Fruit fly (Drosophila melanogaster): Measurements from ENCODE around the gene PGRP-LF.

The PGRP-LF gene

DNA sequence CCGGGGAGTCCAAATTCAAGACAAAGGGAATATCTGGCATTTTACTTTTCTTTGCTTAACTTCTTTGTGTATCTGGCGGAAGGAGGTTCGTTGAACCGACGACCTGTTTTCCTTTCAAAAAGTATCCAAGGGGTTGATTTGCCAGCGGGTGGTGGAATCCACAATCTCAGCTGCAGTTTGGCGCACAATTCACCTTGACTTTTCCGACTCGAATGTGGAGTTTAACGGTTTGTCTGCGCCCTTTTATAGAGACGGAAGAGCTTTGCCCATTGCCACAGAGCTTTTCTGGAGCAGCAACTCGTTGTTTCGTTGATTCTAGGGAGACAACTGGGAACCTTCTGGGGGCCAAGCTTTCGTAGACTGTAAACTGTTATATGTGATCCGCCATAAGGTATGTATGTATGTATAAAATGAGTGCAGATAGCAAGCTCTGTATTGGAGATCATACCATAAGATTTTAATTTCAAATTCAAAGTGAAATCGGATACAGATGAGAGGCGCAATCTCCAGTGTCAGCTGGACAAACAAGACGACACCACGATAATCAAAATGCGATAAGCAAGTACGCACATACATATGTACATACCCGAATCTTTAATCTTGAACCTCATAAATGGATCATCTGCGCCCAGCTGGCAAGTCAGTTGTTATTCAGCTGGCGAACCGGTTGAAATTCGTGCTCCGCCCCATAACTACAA lies 23.0 kb downstream of the PGRP-LF start, which contains the start of the genes Hsp67Bc, CG4456 and Hsp22:
TSS of gene Hsp67Bc (minus strand) at position 220 of the 698 bp plus-strand sequence.
TSS of gene CG4456 (plus strand) at position 445 of the 698 bp plus-strand sequence.
TSS of gene Hsp22 (plus strand) at position 654 of the 698 bp plus-strand sequence.
- no peak for TF ChIP-seq fd96Ca (GFP tag; IDR thresholded peaks at IDR 0.05)
- no peak for TF ChIP-seq gl (tag; optimal IDR thresholded peaks at IDR 0.05)
- TF ChIP-seq CG9948 (tag; optimal IDR thresholded peaks at IDR 0.05) = no peak
- no peak for TF ChIP-seq rn (GFP tag; IDR thresholded peaks at IDR 0.05)
- TF ChIP-seq Pif1A (GFP tag; optimal IDR thresholded peaks at IDR 0.05) = no peak
- TF ChIP-seq Snoo (tag; optimal IDR thresholded peaks at IDR 0.05) = no peak
- TF ChIP-seq Ets98B (GFP tag; IDR thresholded peaks at IDR 0.05) = no peak
- peak; percentile 27 for TF ChIP-seq Pif1B (GFP tag; optimal IDR thresholded peaks at IDR 0.05)
- TF ChIP-seq CG4496 (GFP tag; IDR thresholded peaks at IDR 0.05) = peak; percentile 59; the same call in 1 of the 3 replicates
- peak; percentile 91 for TF ChIP-seq EcR (GFP tag; optimal IDR thresholded peaks at IDR 0.05)
- TF ChIP-seq CG12605 (GFP tag; IDR thresholded peaks at IDR 0.05) = no peak
- no peak for TF ChIP-seq CG8301 (tag; optimal IDR thresholded peaks at IDR 0.05)
- no peak for TF ChIP-seq CG14655 (GFP tag; optimal IDR thresholded peaks at IDR 0.05)
- no peak for TF ChIP-seq CG34367 (tag; optimal IDR thresholded peaks at IDR 0.05)
- TF ChIP-seq CG15710 (tag; optimal IDR thresholded peaks at IDR 0.05) = no peak
- TF ChIP-seq CG10348 (GFP tag; IDR thresholded peaks at IDR 0.05) = no peak
- no peak for TF ChIP-seq CG8159 (tag; optimal IDR thresholded peaks at IDR 0.05)
- no peak for TF ChIP-seq CG13204 (GFP tag; optimal IDR thresholded peaks at IDR 0.05)
- TF ChIP-seq CG32121 (GFP tag; IDR thresholded peaks at IDR 0.05) = no peak
- TF ChIP-seq D1 (tag; optimal IDR thresholded peaks at IDR 0.05) = no peak
- no peak for TF ChIP-seq CG17806 (tag; optimal IDR thresholded peaks at IDR 0.05)

DNA sequence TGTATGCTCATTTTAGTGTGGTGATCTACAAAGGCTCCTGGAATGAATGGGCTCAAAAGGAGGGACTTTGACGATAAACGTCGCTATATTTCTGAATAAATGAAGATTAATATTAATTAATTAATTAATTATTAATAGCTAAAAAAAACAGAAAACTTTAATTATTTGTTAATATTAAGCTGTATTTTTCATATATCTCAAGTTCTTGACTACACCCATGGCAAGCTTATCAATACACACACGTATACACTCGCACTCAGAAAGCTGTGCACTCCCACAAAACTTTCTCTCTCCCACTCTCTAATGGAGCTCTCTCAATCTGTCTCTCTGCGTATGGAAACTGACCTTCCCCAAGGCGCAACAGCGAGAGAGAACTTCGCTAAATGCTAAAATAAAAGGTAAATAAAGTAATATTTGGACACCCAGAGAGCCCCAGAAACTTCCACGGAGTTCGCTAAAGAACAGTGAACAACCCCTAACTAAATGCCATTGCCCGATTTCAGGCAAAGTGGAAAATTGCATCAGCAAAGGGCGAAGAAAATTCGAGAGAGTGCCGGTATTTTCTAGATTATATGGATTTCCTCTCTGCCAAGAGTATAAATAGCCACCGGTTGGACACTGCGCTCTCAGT lies 24.1 kb downstream of the PGRP-LF start:
- TF ChIP-seq CG12605 (GFP tag; IDR thresholded peaks at IDR 0.05) (peak; percentile 81), D1 (tag; optimal IDR thresholded peaks at IDR 0.05) (no peak), CG15710 (tag; optimal IDR thresholded peaks at IDR 0.05) (peak; percentile 70), Pif1A (GFP tag; optimal IDR thresholded peaks at IDR 0.05) (peak; percentile 16), CG17806 (tag; optimal IDR thresholded peaks at IDR 0.05) (peak; percentile 74), Snoo (tag; optimal IDR thresholded peaks at IDR 0.05) (peak; percentile 67), EcR (GFP tag; optimal IDR thresholded peaks at IDR 0.05) (peak; percentile 90), rn (GFP tag; IDR thresholded peaks at IDR 0.05) (peak; percentile 64), CG10348 (GFP tag; IDR thresholded peaks at IDR 0.05) (peak; percentile 6; the same call in 1 of the 2 replicates), CG4496 (GFP tag; IDR thresholded peaks at IDR 0.05) (peak; percentile 93), CG32121 (GFP tag; IDR thresholded peaks at IDR 0.05) (peak; percentile 89), CG34367 (tag; optimal IDR thresholded peaks at IDR 0.05) (peak; percentile 44), CG8159 (tag; optimal IDR thresholded peaks at IDR 0.05) (peak; percentile 73), CG9948 (tag; optimal IDR thresholded peaks at IDR 0.05) (peak; percentile 67), gl (tag; optimal IDR thresholded peaks at IDR 0.05) (peak; percentile 19), Pif1B (GFP tag; optimal IDR thresholded peaks at IDR 0.05) (peak; percentile 73), fd96Ca (GFP tag; IDR thresholded peaks at IDR 0.05) (peak; percentile 82), Ets98B (GFP tag; IDR thresholded peaks at IDR 0.05) (peak; percentile 88), CG8301 (tag; optimal IDR thresholded peaks at IDR 0.05) (peak; percentile 70), CG14655 (GFP tag; optimal IDR thresholded peaks at IDR 0.05) (peak; percentile 84), CG13204 (GFP tag; optimal IDR thresholded peaks at IDR 0.05) (no peak)

DNA sequence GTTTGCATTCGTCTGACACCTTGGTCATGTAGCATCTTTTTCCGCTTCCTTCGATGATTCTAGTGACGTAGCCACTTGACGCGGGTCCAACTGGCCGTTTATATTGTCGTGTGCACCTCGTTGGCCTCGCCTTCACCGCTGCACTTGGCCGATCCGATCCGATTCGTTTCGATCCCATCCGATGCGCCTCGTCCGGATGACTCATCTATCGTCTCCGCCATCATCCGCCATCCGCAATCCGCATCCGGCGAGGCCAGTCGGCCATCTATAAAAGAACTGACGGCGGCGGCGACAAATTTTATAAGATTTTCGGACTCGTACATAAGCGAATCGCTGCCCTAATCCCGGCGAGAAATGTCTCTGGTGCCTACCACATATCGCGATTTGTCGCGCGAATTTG lies 25.7 kb downstream of the PGRP-LF start, which contains the start of gene CG4461:
TSS of gene CG4461 (plus strand) at position 301 of the 400 bp plus-strand sequence.
- TF ChIP-seq CG34367 (tag; optimal IDR thresholded peaks at IDR 0.05) = no peak
- no peak for TF ChIP-seq Ets98B (GFP tag; IDR thresholded peaks at IDR 0.05)
- TF ChIP-seq CG13204 (GFP tag; optimal IDR thresholded peaks at IDR 0.05) = no peak
- TF ChIP-seq CG32121 (GFP tag; IDR thresholded peaks at IDR 0.05) = no peak
- TF ChIP-seq EcR (GFP tag; optimal IDR thresholded peaks at IDR 0.05) = no peak
- no peak for TF ChIP-seq CG12605 (GFP tag; IDR thresholded peaks at IDR 0.05)
- no peak for TF ChIP-seq CG8159 (tag; optimal IDR thresholded peaks at IDR 0.05)

DNA sequence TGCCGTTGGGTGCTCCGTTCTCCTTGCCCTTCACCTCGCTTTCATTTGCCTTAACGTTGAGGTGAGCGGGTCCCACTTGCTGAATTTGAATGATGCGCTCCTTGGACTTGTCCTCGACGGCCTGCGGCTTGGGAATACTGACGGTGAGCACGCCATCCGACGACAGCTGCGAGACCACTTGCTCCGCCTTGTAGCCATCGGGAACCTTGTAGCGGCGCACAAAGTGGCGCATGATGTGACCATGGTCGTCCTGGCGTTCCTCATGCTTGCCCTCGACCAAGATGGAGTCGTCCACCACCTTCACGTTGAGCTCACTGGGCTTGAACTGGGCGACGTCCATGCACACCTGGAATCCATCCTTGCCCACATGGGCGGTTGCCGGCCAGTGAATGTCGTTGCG lies 27.2 kb downstream of the PGRP-LF start:
- TF ChIP-seq EcR (GFP tag; optimal IDR thresholded peaks at IDR 0.05) = no peak
- no peak for TF ChIP-seq CG9948 (tag; optimal IDR thresholded peaks at IDR 0.05)
- no peak for TF ChIP-seq CG34367 (tag; optimal IDR thresholded peaks at IDR 0.05)
- TF ChIP-seq CG15710 (tag; optimal IDR thresholded peaks at IDR 0.05) = no peak
- TF ChIP-seq D1 (tag; optimal IDR thresholded peaks at IDR 0.05) = no peak
- TF ChIP-seq rn (GFP tag; IDR thresholded peaks at IDR 0.05) = no peak
- TF ChIP-seq CG8159 (tag; optimal IDR thresholded peaks at IDR 0.05) = no peak
- no peak for TF ChIP-seq CG10348 (GFP tag; IDR thresholded peaks at IDR 0.05)
- TF ChIP-seq fd96Ca (GFP tag; IDR thresholded peaks at IDR 0.05) = no peak
- no peak for TF ChIP-seq CG14655 (GFP tag; optimal IDR thresholded peaks at IDR 0.05)

DNA sequence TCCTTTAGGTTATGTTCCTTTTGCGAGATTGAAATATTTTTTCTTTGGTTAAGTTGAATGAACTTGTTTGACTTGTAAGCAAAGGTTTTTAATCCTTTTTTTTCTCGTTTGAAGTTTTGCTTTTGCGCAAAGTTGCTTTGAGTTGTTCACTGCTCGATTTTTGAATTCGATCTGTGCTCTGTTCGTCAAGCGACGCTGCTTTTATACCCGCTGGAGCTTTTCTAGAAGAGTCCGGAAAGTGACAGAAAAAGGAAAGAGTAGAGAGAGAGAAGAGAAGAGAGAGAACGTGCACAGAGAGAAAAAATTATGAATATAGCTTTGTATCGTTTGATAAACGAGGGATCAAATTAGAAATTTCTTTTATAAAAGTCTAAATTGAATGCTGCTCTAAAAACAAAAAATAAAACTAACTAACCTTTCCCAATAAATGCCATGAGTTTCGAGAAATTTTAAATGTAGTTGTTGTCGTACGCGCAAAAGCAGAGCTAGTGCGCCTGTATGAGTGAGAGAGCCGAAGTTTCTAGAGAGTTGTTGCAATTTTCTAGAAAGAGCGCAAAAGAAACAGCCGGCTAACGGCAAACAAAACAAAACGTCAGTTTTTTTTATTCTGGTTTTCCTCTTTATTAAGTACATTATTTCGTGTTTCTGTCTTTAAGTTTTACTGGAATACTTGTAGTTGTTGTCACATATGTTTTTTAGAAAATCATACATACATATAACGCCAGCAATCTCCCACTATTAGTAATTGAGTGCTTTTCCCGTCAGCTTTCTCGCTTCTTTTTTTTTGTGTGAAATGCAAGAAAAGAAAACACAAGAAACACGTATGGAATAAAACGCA lies 28.0 kb downstream of the PGRP-LF start, which contains the start of gene Hsp26:
TSS of gene Hsp26 (minus strand) at position 230 of the 838 bp plus-strand sequence.
- TF ChIP-seq CG13204 (GFP tag; optimal IDR thresholded peaks at IDR 0.05) (no peak), Pif1A (GFP tag; optimal IDR thresholded peaks at IDR 0.05) (peak; percentile 95), CG14655 (GFP tag; optimal IDR thresholded peaks at IDR 0.05) (peak; percentile 90), CG12605 (GFP tag; IDR thresholded peaks at IDR 0.05) (peak; percentile 93), CG17806 (tag; optimal IDR thresholded peaks at IDR 0.05) (peak; percentile 89), CG15710 (tag; optimal IDR thresholded peaks at IDR 0.05) (peak; percentile 79), rn (GFP tag; IDR thresholded peaks at IDR 0.05) (peak; percentile 78), CG34367 (tag; optimal IDR thresholded peaks at IDR 0.05) (peak; percentile 85), CG9948 (tag; optimal IDR thresholded peaks at IDR 0.05) (peak; percentile 87), fd96Ca (GFP tag; IDR thresholded peaks at IDR 0.05) (peak; percentile 70), Ets98B (GFP tag; IDR thresholded peaks at IDR 0.05) (peak; percentile 95), CG4496 (GFP tag; IDR thresholded peaks at IDR 0.05) (peak; percentile 95), D1 (tag; optimal IDR thresholded peaks at IDR 0.05) (no peak), Pif1B (GFP tag; optimal IDR thresholded peaks at IDR 0.05) (peak; percentile 93), gl (tag; optimal IDR thresholded peaks at IDR 0.05) (peak; percentile 85), CG8301 (tag; optimal IDR thresholded peaks at IDR 0.05) (peak; percentile 89), Snoo (tag; optimal IDR thresholded peaks at IDR 0.05) (peak; percentile 88), CG10348 (GFP tag; IDR thresholded peaks at IDR 0.05) (0 out of 2 replicates have a peak, but pooled peaks have one; percentile 34), CG32121 (GFP tag; IDR thresholded peaks at IDR 0.05) (peak; percentile 95), CG8159 (tag; optimal IDR thresholded peaks at IDR 0.05) (peak; percentile 88), EcR (GFP tag; optimal IDR thresholded peaks at IDR 0.05) (peak; percentile 97)
